Worm (Caenorhabditis elegans) whole organism, young adult: Measurements from ENCODE around the gene T27F7.12.

Experiments
- F52B5.7 ChIP-seq: sonication (generic microtip); optimal IDR thresholded peaks from 2 replicates; lab custom pipeline; 2016; ENCODE audit warnings: mild to moderate bottlenecking, missing genetic modification characterization, missing compliant biosample characterization
- cebp-2 ChIP-seq: fragments of 200-800 bp; sonication (Bioruptor generic); IDR thresholded peaks from 2 replicates; pipeline ENCODE4 v1.3.6; 2022; ENCODE audit warnings: missing genetic modification characterization, missing compliant biosample characterization
- efl-1 ChIP-seq: fragments of 150-350 bp; optimal IDR thresholded peaks from 2 replicates; lab custom pipeline; 2014; ENCODE audit warnings: missing biosample characterization, missing genetic modification reagents, missing genetic modification characterization

DNA sequence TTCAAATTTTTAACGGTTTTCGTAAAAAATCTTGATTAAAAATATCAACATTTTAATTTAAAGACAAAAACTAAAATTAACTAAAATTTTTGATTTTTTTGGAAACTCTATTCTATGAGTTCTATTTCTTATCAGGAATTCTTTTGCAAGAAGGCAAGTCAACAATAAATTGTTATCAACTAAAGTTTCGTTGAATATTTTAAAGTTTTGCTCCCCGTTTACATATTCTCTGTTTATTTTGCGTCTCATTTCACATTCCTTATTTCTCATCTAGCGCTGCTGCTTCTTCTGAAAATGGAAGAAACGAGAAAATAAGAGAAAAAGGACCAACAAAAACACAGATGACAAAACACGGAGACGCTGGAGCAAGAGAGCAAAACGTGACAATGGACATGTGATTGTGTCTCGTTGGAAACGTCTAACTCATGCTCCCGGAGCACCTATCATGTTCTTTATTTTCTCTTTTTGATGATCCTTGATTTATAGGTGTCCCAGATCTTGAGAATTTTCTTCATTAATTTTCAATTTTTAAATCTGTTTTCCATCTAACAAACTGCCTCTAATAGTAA lies 30.7 kb downstream of the T27F7.12 start:
- TF ChIP-seq cebp-2 (GFP tag; lab: Robert Waterston, UW) (no peak), efl-1 (GFP tag; lab: Kevin White, UChicago) (no peak), F52B5.7 (no peak)
